Fruit fly (Drosophila melanogaster): Measurements from ENCODE around the gene CG14662.
A peak's percentile ranks its signal among the peaks of the same experiment; 100 is the strongest.

DNA sequence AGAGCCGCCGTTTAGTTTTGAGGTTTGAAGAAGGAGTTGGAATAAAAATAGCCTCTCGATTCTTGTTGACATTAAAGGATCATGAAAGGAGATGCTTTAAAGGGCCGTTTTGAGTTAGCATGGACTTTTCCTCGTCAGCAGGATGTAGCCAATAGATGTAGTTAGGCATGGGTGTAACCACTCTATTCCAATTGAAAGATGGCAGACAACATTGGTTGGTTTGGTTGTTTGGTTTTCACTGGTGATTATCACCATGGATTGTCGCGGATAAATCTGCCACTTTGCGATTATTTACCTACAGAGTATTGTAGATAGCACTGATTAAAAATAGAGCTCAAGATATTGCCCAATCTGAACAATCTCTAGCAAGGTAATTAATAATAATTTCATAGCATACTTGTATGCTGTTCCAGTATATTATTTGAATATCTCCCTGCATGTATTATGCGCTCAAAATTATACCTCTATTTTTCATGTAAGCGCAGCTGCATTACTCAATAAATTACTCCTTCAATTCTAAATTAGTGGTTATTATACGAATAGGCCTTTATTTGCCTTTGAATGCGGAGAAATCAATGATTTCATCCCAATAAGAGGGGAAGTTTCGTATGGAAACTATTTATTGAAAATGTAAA lies 11.0 kb downstream of the CG14662 start:
- TF ChIP-seq H2.0 (GFP tag; IDR thresholded peaks at IDR 0.05) (no peak), Ets65A (GFP tag) (no peak), CG9817 (tag; optimal IDR thresholded peaks at IDR 0.05) (no peak), CG31224 (GFP tag; IDR thresholded peaks at IDR 0.05) (no peak), Dip3 (GFP tag; optimal IDR thresholded peaks at IDR 0.05) (no peak), CG2199 (GFP tag; IDR thresholded peaks at IDR 0.05) (peak; percentile 96), klu (GFP tag; IDR thresholded peaks at IDR 0.05) (no peak), pzg (GFP tag; optimal IDR thresholded peaks at IDR 0.05) (no peak), NK7.1 (GFP tag; optimal IDR thresholded peaks at IDR 0.05) (no peak)
